Worm (Caenorhabditis elegans): ENCODE results near the gene twk-4.

DNA sequence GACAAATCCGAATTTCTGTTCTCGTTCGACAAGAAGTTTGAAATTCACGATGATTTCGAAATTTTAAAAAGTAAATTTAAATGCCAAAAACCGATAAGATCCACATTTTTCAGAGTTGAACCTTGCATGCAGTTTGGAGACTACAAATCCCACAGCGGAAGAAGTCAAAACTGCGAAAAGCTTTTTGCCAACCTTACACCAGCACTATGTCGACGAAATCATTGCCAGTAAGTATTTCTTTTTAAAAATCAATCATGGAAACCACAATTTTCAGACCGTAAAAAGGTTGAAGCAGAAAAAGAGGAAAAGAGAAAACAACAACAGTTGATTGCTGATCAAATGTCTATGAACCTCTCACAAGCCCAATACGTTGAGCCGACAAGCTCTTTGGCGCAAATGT, 23.2 kb downstream of the twk-4 start:
- TF ChIP-seq tra-1 (GFP tag; IDR thresholded peaks at IDR 0.05) (no peak), egl-43 (GFP tag; IDR thresholded peaks at IDR 0.05) (no peak)
